Fruit fly (Drosophila melanogaster) whole organism, embryonic: ENCODE results near the gene Xport-B.

Experiments used
- B-H2 ChIP-seq: fragments of 200-800 bp; sonication (Bioruptor generic); optimal IDR thresholded peaks from 2 replicates; lab custom pipeline; 2018; ENCODE audit warnings: missing biosample characterization, mild to moderate bottlenecking, missing genetic modification characterization
- BEAF-32 ChIP-seq: fragments of 200-800 bp; sonication (Bioruptor generic); optimal IDR thresholded peaks from 3 replicates; lab custom pipeline; 2017; ENCODE audit warnings: missing biosample characterization, missing genetic modification characterization, mild to moderate bottlenecking, moderate library complexity, missing genetic modification reagents
- CG10267 ChIP-seq: fragments of 200-800 bp; sonication (Bioruptor generic); optimal IDR thresholded peaks from 2 replicates; lab custom pipeline; 2018; ENCODE audit warnings: missing biosample characterization, mild to moderate bottlenecking, missing genetic modification characterization, moderate library complexity
- CG10321 ChIP-seq: fragments of 200-800 bp; sonication (Bioruptor generic); IDR thresholded peaks from 2 replicates; pipeline ENCODE4 v1.3.6; 2022; ENCODE audit warnings: missing biosample characterization, missing genetic modification characterization
- CG10979 ChIP-seq: fragments of 200-800 bp; sonication (Bioruptor generic); optimal IDR thresholded peaks from 2 replicates; lab custom pipeline; 2018; ENCODE audit warnings: missing biosample characterization, mild to moderate bottlenecking, missing genetic modification characterization, moderate library complexity
- CG11695 ChIP-seq: fragments of 200-800 bp; sonication (Bioruptor generic); IDR thresholded peaks from 3 replicates; pipeline ENCODE4 v1.3.6; 2022; ENCODE audit warnings: missing biosample characterization, missing genetic modification characterization
- CG11723 ChIP-seq: fragments of 200-800 bp; sonication (Bioruptor generic); optimal IDR thresholded peaks from 2 replicates; lab custom pipeline; 2017; ENCODE audit warnings: missing biosample characterization, mild to moderate bottlenecking, missing genetic modification characterization
- CG12659 ChIP-seq: fragments of 200-800 bp; sonication (Bioruptor generic); optimal IDR thresholded peaks from 3 replicates; lab custom pipeline; 2017; ENCODE audit warnings: mild to moderate bottlenecking, missing biosample characterization, missing genetic modification reagents, missing genetic modification characterization
- CG12744 ChIP-seq: fragments of 200-800 bp; sonication (Bioruptor generic); optimal IDR thresholded peaks from 2 replicates; lab custom pipeline; 2016; ENCODE audit warnings: missing biosample characterization, missing genetic modification characterization
- CG13624 ChIP-seq: fragments of 200-800 bp; sonication (Bioruptor generic); optimal IDR thresholded peaks from 2 replicates; lab custom pipeline; 2016; ENCODE audit warnings: missing biosample characterization, missing genetic modification characterization
- CG1603 ChIP-seq: fragments of 200-800 bp; sonication (Bioruptor generic); optimal IDR thresholded peaks from 2 replicates; lab custom pipeline; 2019; ENCODE audit warnings: missing biosample characterization, mild to moderate bottlenecking, missing genetic modification characterization, moderate library complexity
- CG16813 ChIP-seq: fragments of 200-800 bp; sonication (Bioruptor generic); IDR thresholded peaks from 3 replicates; pipeline ENCODE4 v1.3.6; 2022; ENCODE audit warnings: missing biosample characterization, missing genetic modification characterization; ENCODE audit not compliant: partially characterized antibody
- CG16815 ChIP-seq: fragments of 200-800 bp; sonication (Bioruptor generic); optimal IDR thresholded peaks from 3 replicates; lab custom pipeline; 2017; ENCODE audit warnings: missing biosample characterization, mild to moderate bottlenecking, missing genetic modification characterization
- CG17568 ChIP-seq: fragments of 200-800 bp; sonication (Bioruptor generic); optimal IDR thresholded peaks from 2 replicates; lab custom pipeline; 2018; ENCODE audit warnings: missing biosample characterization, mild to moderate bottlenecking, missing genetic modification characterization, moderate library complexity
- CG18476 ChIP-seq: fragments of 200-800 bp; sonication (Bioruptor generic); optimal IDR thresholded peaks from 2 replicates; lab custom pipeline; 2016; ENCODE audit warnings: missing biosample characterization, mild to moderate bottlenecking, missing genetic modification characterization
- CG2199 ChIP-seq: fragments of 200-800 bp; sonication (Bioruptor generic); IDR thresholded peaks from 3 replicates; pipeline ENCODE4 v1.3.6; 2022; ENCODE audit warnings: missing biosample characterization, missing genetic modification characterization
- CG2678 ChIP-seq: fragments of 200-800 bp; sonication (Bioruptor generic); optimal IDR thresholded peaks from 3 replicates; lab custom pipeline; 2019; ENCODE audit warnings: missing biosample characterization, mild to moderate bottlenecking, missing genetic modification characterization, moderate library complexity
- CG32532 ChIP-seq: fragments of 200-800 bp; sonication (Bioruptor generic); IDR thresholded peaks from 2 replicates; pipeline ENCODE4 v1.3.6; 2022; ENCODE audit warnings: missing biosample characterization, missing genetic modification characterization
- CG42726 ChIP-seq: fragments of 200-800 bp; sonication (Bioruptor generic); IDR thresholded peaks from 2 replicates; pipeline ENCODE4 v1.3.6; 2022; ENCODE audit warnings: missing biosample characterization, missing genetic modification characterization; ENCODE audit not compliant: partially characterized antibody
- CG4820 ChIP-seq: fragments of 200-800 bp; sonication (Bioruptor generic); optimal IDR thresholded peaks from 3 replicates; lab custom pipeline; 2016; ENCODE audit warnings: missing biosample characterization, missing genetic modification characterization
- CG6175 ChIP-seq: fragments of 200-800 bp; sonication (Bioruptor generic); IDR thresholded peaks from 3 replicates; pipeline ENCODE4 v1.3.6; 2022; ENCODE audit warnings: missing biosample characterization, missing genetic modification characterization
- CG6683 ChIP-seq: fragments of 200-800 bp; sonication (Bioruptor generic); optimal IDR thresholded peaks from 2 replicates; lab custom pipeline; 2017; ENCODE audit warnings: missing biosample characterization, mild to moderate bottlenecking, missing genetic modification characterization, missing genetic modification reagents
- CG6854 ChIP-seq: fragments of 200-800 bp; sonication (Bioruptor generic); optimal IDR thresholded peaks from 3 replicates; lab custom pipeline; 2017; ENCODE audit warnings: missing biosample characterization, mild to moderate bottlenecking, missing genetic modification characterization
- CG8089 ChIP-seq: fragments of 200-800 bp; sonication (Bioruptor generic); optimal IDR thresholded peaks from 3 replicates; lab custom pipeline; 2016; ENCODE audit warnings: missing biosample characterization, missing genetic modification characterization
- CG8281 ChIP-seq: fragments of 200-800 bp; sonication (Bioruptor generic); optimal IDR thresholded peaks from 2 replicates; lab custom pipeline; 2018; ENCODE audit warnings: missing biosample characterization, mild to moderate bottlenecking, missing genetic modification characterization, moderate library complexity
- CG8359 ChIP-seq: fragments of 200-800 bp; sonication (Bioruptor generic); optimal IDR thresholded peaks from 2 replicates; lab custom pipeline; 2017; ENCODE audit warnings: missing biosample characterization, mild to moderate bottlenecking, missing genetic modification characterization, borderline replicate concordance
- CG9609 ChIP-seq: fragments of 200-800 bp; sonication (Bioruptor generic); optimal IDR thresholded peaks from 3 replicates; lab custom pipeline; 2016; ENCODE audit warnings: missing biosample characterization, missing genetic modification characterization
- Dek ChIP-seq: fragments of 200-800 bp; sonication (Bioruptor generic); optimal IDR thresholded peaks from 3 replicates; lab custom pipeline; 2019; ENCODE audit warnings: missing biosample characterization, mild to moderate bottlenecking, missing genetic modification characterization, moderate library complexity
- Doc2 ChIP-seq: fragments of 200-800 bp; sonication (Bioruptor generic); IDR thresholded peaks from 2 replicates; pipeline ENCODE4 v1.3.6; 2022; ENCODE audit warnings: missing biosample characterization, missing genetic modification characterization
- Fer3 ChIP-seq: fragments of 200-800 bp; sonication (Bioruptor generic); optimal IDR thresholded peaks from 2 replicates; lab custom pipeline; 2018; ENCODE audit warnings: missing biosample characterization, mild to moderate bottlenecking, missing genetic modification characterization, moderate library complexity
- Gug ChIP-seq: fragments of 200-800 bp; sonication (Bioruptor generic); IDR thresholded peaks from 4 replicates; pipeline ENCODE4 v1.3.6; 2022; ENCODE audit warnings: missing biosample characterization, missing genetic modification characterization
- HLHmδ ChIP-seq: fragments of 200-800 bp; sonication (Bioruptor generic); optimal IDR thresholded peaks from 2 replicates; lab custom pipeline; 2018; ENCODE audit warnings: missing biosample characterization, mild to moderate bottlenecking, missing genetic modification characterization, moderate library complexity
- Hmr ChIP-seq: fragments of 200-800 bp; sonication (Bioruptor generic); optimal IDR thresholded peaks from 3 replicates; lab custom pipeline; 2017; ENCODE audit warnings: mild to moderate bottlenecking, missing biosample characterization, missing genetic modification reagents, missing genetic modification characterization
- Hr39 ChIP-seq: fragments of >200 bp; optimal IDR thresholded peaks from 2 replicates; lab custom pipeline; 2017
- MTF-1 ChIP-seq: fragments of 200-800 bp; sonication (Bioruptor generic); optimal IDR thresholded peaks from 2 replicates; lab custom pipeline; 2018; ENCODE audit warnings: missing biosample characterization, mild to moderate bottlenecking, missing genetic modification characterization, borderline replicate concordance
- Med ChIP-seq: fragments of 200-800 bp; sonication (Bioruptor generic); peaks from one replicate; lab custom pipeline; 2016; ENCODE audit warnings: missing biosample characterization, missing genetic modification characterization, mild to moderate bottlenecking, inconsistent platforms, moderate library complexity
- Meics ChIP-seq: fragments of 200-800 bp; sonication (Bioruptor generic); optimal IDR thresholded peaks from 2 replicates; lab custom pipeline; 2017; ENCODE audit warnings: missing biosample characterization, mild to moderate bottlenecking, missing genetic modification characterization
- NFAT ChIP-seq: fragments of 200-800 bp; sonication (Bioruptor generic); IDR thresholded peaks from 2 replicates; pipeline ENCODE4 v1.3.6; 2022; ENCODE audit warnings: missing biosample characterization, missing genetic modification characterization
- Sox100B ChIP-seq: fragments of 200-800 bp; sonication (Bioruptor generic); optimal IDR thresholded peaks from 3 replicates; lab custom pipeline; 2018; ENCODE audit warnings: missing biosample characterization, mild to moderate bottlenecking, missing genetic modification characterization
- Ssrp ChIP-seq: fragments of 200-800 bp; sonication (Bioruptor generic); optimal IDR thresholded peaks from 2 replicates; lab custom pipeline; 2018; ENCODE audit warnings: missing biosample characterization, mild to moderate bottlenecking, missing genetic modification characterization, moderate library complexity
- Tbp ChIP-seq: fragments of >200 bp; optimal IDR thresholded peaks from 2 replicates; lab custom pipeline; 2018; ENCODE audit warnings: missing biosample characterization, missing genetic modification characterization
- chif ChIP-seq, 2 experiments: fragments of 200-800 bp; sonication (Bioruptor generic); optimal IDR thresholded peaks; 3 replicates each; lab custom pipeline; 2016; ENCODE audit warnings: missing biosample characterization in 2 of 2, missing genetic modification characterization in 2 of 2
- dysf ChIP-seq: fragments of 200-800 bp; sonication (Bioruptor generic); IDR thresholded peaks from 3 replicates; pipeline ENCODE4 v1.3.6; 2022; ENCODE audit warnings: missing biosample characterization, missing genetic modification characterization
- gem ChIP-seq: fragments of 200-800 bp; sonication (Bioruptor generic); optimal IDR thresholded peaks from 2 replicates; lab custom pipeline; 2019; ENCODE audit warnings: missing biosample characterization, mild to moderate bottlenecking, missing genetic modification characterization, moderate library complexity
- pita ChIP-seq: fragments of 200-800 bp; sonication (Bioruptor generic); optimal IDR thresholded peaks from 2 replicates; lab custom pipeline; 2017; ENCODE audit warnings: missing biosample characterization, mild to moderate bottlenecking, missing genetic modification characterization
- pnt ChIP-seq: fragments of 200-800 bp; sonication (Bioruptor generic); optimal IDR thresholded peaks from 3 replicates; lab custom pipeline; 2016; ENCODE audit warnings: missing biosample characterization, missing genetic modification characterization
- run ChIP-seq: fragments of 200-800 bp; sonication (Bioruptor generic); optimal IDR thresholded peaks from 3 replicates; lab custom pipeline; 2018; ENCODE audit warnings: missing biosample characterization, mild to moderate bottlenecking, missing genetic modification characterization
- twi ChIP-seq: fragments of 200-800 bp; optimal IDR thresholded peaks from 2 replicates; lab custom pipeline; 2019; ENCODE audit warnings: missing biosample characterization, mild to moderate bottlenecking, missing genetic modification characterization, moderate library complexity
- wek ChIP-seq: fragments of 200-800 bp; sonication (Bioruptor generic); optimal IDR thresholded peaks from 3 replicates; lab custom pipeline; 2018; ENCODE audit warnings: missing biosample characterization, mild to moderate bottlenecking, missing genetic modification characterization, moderate library complexity

The Xport-B gene

DNA sequence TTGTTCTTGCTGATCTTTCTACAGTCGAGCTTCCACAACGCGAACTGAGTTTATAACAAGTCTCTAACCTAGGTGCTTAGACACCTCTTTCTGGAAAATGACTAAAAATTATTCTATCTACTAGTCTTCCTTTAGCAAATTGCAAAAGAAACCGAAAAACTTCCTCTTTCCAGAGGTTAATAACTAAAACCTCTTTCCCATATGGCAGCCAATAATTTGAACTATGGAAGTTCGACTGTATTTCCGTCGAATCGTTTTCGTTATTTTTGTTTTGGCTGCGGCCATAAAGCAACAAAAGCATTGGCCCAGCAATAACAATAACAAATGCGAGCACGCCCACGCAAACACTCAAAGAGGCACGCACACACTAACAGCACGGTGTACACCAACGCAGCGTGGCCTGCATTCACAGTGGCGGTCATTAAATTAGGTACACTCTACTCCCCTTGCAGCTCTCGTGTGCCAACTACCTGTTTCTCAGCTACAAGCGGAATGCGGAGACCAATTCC, 34.7 kb downstream of the Xport-B start (continued):
- TF ChIP-seq CG16815 (GFP tag; lab: Kevin White, UChicago), result peak; percentile 10
- peak; percentile 31 for TF ChIP-seq HLHmδ (GFP tag; lab: Kevin White, UChicago)
- TF ChIP-seq twi, result peak; percentile 46
- TF ChIP-seq CG10979 (tag; lab: Kevin White, UChicago), result peak; percentile 15
- TF ChIP-seq Hr39, result no peak
- TF ChIP-seq CG4820, result peak; percentile 37
- peak; percentile 67 for TF ChIP-seq Meics (GFP tag; lab: Kevin White, UChicago)
- peak; percentile 79 for TF ChIP-seq CG2678 (tag; lab: Kevin White, UChicago)
- TF ChIP-seq CG12659 (GFP tag; lab: Kevin White, UChicago), result peak; percentile 57
- peak; percentile 20 for TF ChIP-seq CG9609
- TF ChIP-seq CG17568, result no peak
- TF ChIP-seq run (tag; lab: Kevin White, UChicago), result peak; percentile 20
- peak; percentile 52; the same call in 1 of the 3 replicates for TF ChIP-seq CG11695 (GFP tag; lab: Robert Waterston, UW)
- TF ChIP-seq CG10267, result peak; percentile 12
- no peak for TF ChIP-seq gem (tag; lab: Kevin White, UChicago)
- TF ChIP-seq Hmr, result peak; percentile 61
- TF ChIP-seq pita, result no peak
- peak; percentile 75 for TF ChIP-seq Sox100B (GFP tag; lab: Kevin White, UChicago)
- no peak for TF ChIP-seq CG8089 (GFP tag; lab: Kevin White, UChicago)
- TF ChIP-seq CG6683 (GFP tag; lab: Kevin White, UChicago), result peak; percentile 12
- no peak for TF ChIP-seq CG16813
- peak; percentile 22 for TF ChIP-seq CG6854 (GFP tag; lab: Kevin White, UChicago)
- no peak for TF ChIP-seq CG18476
- no peak for TF ChIP-seq MTF-1 (GFP tag; lab: Kevin White, UChicago)
- no peak for TF ChIP-seq BEAF-32 (GFP tag; lab: Kevin White, UChicago)
- TF ChIP-seq wek, result peak; percentile 0
- peak; percentile 13 to 24 for TF ChIP-seq chif (GFP tag; optimal IDR thresholded peaks at IDR 0.05; lab: Kevin White, UChicago)
- peak; percentile 1 for TF ChIP-seq pnt
- 0 out of 4 replicates have a peak, but pooled peaks have one; percentile 5 for TF ChIP-seq Gug (GFP tag; lab: Robert Waterston, UW)
- peak; percentile 52; the same call in 1 of the 2 replicates for TF ChIP-seq CG32532
- peak; percentile 88 for TF ChIP-seq Med (GFP tag; lab: Kevin White, UChicago)
- no peak for TF ChIP-seq CG10321
- TF ChIP-seq CG13624 (GFP tag; lab: Kevin White, UChicago), result peak; percentile 46
- 0 out of 3 replicates have a peak, but pooled peaks have one; percentile 52 for TF ChIP-seq CG2199 (GFP tag; lab: Robert Waterston, UW)
- no peak for TF ChIP-seq CG8359
- TF ChIP-seq NFAT, result no peak
- TF ChIP-seq Fer3 (tag; lab: Kevin White, UChicago), result peak; percentile 53
- TF ChIP-seq CG6175, result no peak
- TF ChIP-seq Tbp (GFP tag; lab: Kevin White, UChicago), result no peak
- TF ChIP-seq Ssrp (tag; lab: Kevin White, UChicago), result peak; percentile 38
- no peak for TF ChIP-seq CG42726
- TF ChIP-seq B-H2, result peak; percentile 43
- TF ChIP-seq dysf (GFP tag; lab: Robert Waterston, UW), result peak; percentile 53; the same call in 1 of the 3 replicates
- TF ChIP-seq CG1603 (tag; lab: Kevin White, UChicago), result no peak
- TF ChIP-seq CG12744 (GFP tag; lab: Kevin White, UChicago), result no peak
- TF ChIP-seq Dek (tag; lab: Kevin White, UChicago), result peak; percentile 27
- TF ChIP-seq CG11723, result peak; percentile 65
- TF ChIP-seq Doc2 (GFP tag; lab: Robert Waterston, UW), result no peak
- no peak for TF ChIP-seq CG8281 (tag; lab: Kevin White, UChicago)
